Fruit fly (Drosophila melanogaster) whole organism, embryonic: ENCODE results near the gene Ndfip.

Experiments
- Antp ChIP-seq: fragments of 200-800 bp; sonication (Bioruptor generic); optimal IDR thresholded peaks from 3 replicates; lab custom pipeline; 2016; ENCODE audit warnings: missing biosample characterization, missing genetic modification characterization
- CG10366 ChIP-seq: fragments of 200-800 bp; sonication (Bioruptor generic); IDR thresholded peaks from 2 replicates; pipeline ENCODE4 v1.3.6; 2022; ENCODE audit warnings: missing biosample characterization, missing genetic modification characterization
- CG10654 ChIP-seq: fragments of 200-800 bp; sonication (Bioruptor generic); optimal IDR thresholded peaks from 2 replicates; lab custom pipeline; 2016; ENCODE audit warnings: missing biosample characterization, missing genetic modification characterization
- CG11723 ChIP-seq: fragments of 200-800 bp; sonication (Bioruptor generic); optimal IDR thresholded peaks from 2 replicates; lab custom pipeline; 2017; ENCODE audit warnings: missing biosample characterization, mild to moderate bottlenecking, missing genetic modification characterization
- CG12236 ChIP-seq: fragments of 200-800 bp; sonication (Bioruptor generic); optimal IDR thresholded peaks from 2 replicates; lab custom pipeline; 2016; ENCODE audit warnings: missing biosample characterization, missing genetic modification characterization
- CG1233 ChIP-seq: fragments of 200-800 bp; sonication (Bioruptor generic); optimal IDR thresholded peaks from 4 replicates; lab custom pipeline; 2018; ENCODE audit warnings: missing biosample characterization, mild to moderate bottlenecking, missing genetic modification characterization
- CG13775 ChIP-seq: fragments of 200-800 bp; sonication (Bioruptor generic); optimal IDR thresholded peaks from 3 replicates; lab custom pipeline; 2017; ENCODE audit warnings: missing biosample characterization, mild to moderate bottlenecking, missing genetic modification characterization
- CG15269 ChIP-seq: fragments of 200-800 bp; sonication (Bioruptor generic); optimal IDR thresholded peaks from 2 replicates; lab custom pipeline; 2018; ENCODE audit warnings: missing biosample characterization, mild to moderate bottlenecking, missing genetic modification characterization, moderate library complexity
- CG1529 ChIP-seq: fragments of 200-800 bp; sonication (Bioruptor generic); optimal IDR thresholded peaks from 3 replicates; lab custom pipeline; 2018; ENCODE audit warnings: missing biosample characterization, missing genetic modification characterization
- CG1832 ChIP-seq: fragments of 200-800 bp; sonication (Bioruptor generic); optimal IDR thresholded peaks from 2 replicates; lab custom pipeline; 2017; ENCODE audit warnings: missing biosample characterization, mild to moderate bottlenecking, missing genetic modification characterization, inconsistent platforms
- CG2120 ChIP-seq: fragments of 200-800 bp; sonication (Bioruptor generic); optimal IDR thresholded peaks from 3 replicates; lab custom pipeline; 2016; ENCODE audit warnings: missing biosample characterization, missing genetic modification characterization
- CG30020 ChIP-seq: fragments of 200-800 bp; optimal IDR thresholded peaks from 2 replicates; lab custom pipeline; 2019; ENCODE audit warnings: missing biosample characterization, mild to moderate bottlenecking, missing genetic modification characterization, moderate library complexity
- CG32772 ChIP-seq: fragments of 200-800 bp; sonication (Bioruptor generic); IDR thresholded peaks from 2 replicates; pipeline ENCODE4 v1.3.6; 2022; ENCODE audit warnings: missing biosample characterization, missing genetic modification characterization
- CG34376 ChIP-seq: fragments of 200-800 bp; sonication (Bioruptor generic); optimal IDR thresholded peaks from 2 replicates; lab custom pipeline; 2018; ENCODE audit warnings: missing biosample characterization, mild to moderate bottlenecking, missing genetic modification characterization
- CG3726 ChIP-seq: fragments of 200-800 bp; sonication (Bioruptor generic); IDR thresholded peaks from 3 replicates; pipeline ENCODE4, ENCODE4 v1.3.6; 2022; ENCODE audit warnings: missing biosample characterization, missing genetic modification characterization
- CG4328 ChIP-seq: fragments of 200-800 bp; sonication (Bioruptor generic); optimal IDR thresholded peaks from 3 replicates; lab custom pipeline; 2017; ENCODE audit warnings: missing biosample characterization, missing genetic modification reagents, missing genetic modification characterization
- CG4360 ChIP-seq: fragments of 200-800 bp; sonication (Bioruptor generic); IDR thresholded peaks from 2 replicates; pipeline ENCODE4 v1.3.6; 2022; ENCODE audit warnings: missing biosample characterization, missing genetic modification characterization
- CG4820 ChIP-seq: fragments of 200-800 bp; sonication (Bioruptor generic); optimal IDR thresholded peaks from 3 replicates; lab custom pipeline; 2016; ENCODE audit warnings: missing biosample characterization, missing genetic modification characterization
- CG6254 ChIP-seq: fragments of 200-800 bp; sonication (Bioruptor generic); optimal IDR thresholded peaks from 3 replicates; lab custom pipeline; 2017; ENCODE audit warnings: mild to moderate bottlenecking, missing biosample characterization, missing genetic modification reagents, missing genetic modification characterization
- CG8359 ChIP-seq: fragments of 200-800 bp; sonication (Bioruptor generic); optimal IDR thresholded peaks from 2 replicates; lab custom pipeline; 2017; ENCODE audit warnings: missing biosample characterization, mild to moderate bottlenecking, missing genetic modification characterization, borderline replicate concordance
- CG8944 ChIP-seq: fragments of 200-800 bp; sonication (Bioruptor generic); optimal IDR thresholded peaks from 3 replicates; lab custom pipeline; 2016; ENCODE audit warnings: missing biosample characterization, missing genetic modification characterization
- CG9797 ChIP-seq: fragments of 200-800 bp; sonication (Bioruptor generic); optimal IDR thresholded peaks from 3 replicates; lab custom pipeline; 2018; ENCODE audit warnings: missing biosample characterization, mild to moderate bottlenecking, missing genetic modification characterization
- CkIIα-i1 ChIP-seq: fragments of 200-800 bp; sonication (Bioruptor generic); IDR thresholded peaks from 2 replicates; pipeline ENCODE4 v1.3.6; 2022; ENCODE audit warnings: missing biosample characterization, missing genetic modification characterization
- E2f2 ChIP-seq: fragments of 200-800 bp; sonication (Bioruptor generic); IDR thresholded peaks from 2 replicates; pipeline ENCODE4 v1.3.6; 2022; ENCODE audit warnings: missing biosample characterization, missing genetic modification characterization
- Gug ChIP-seq: fragments of 200-800 bp; sonication (Bioruptor generic); IDR thresholded peaks from 4 replicates; pipeline ENCODE4 v1.3.6; 2022; ENCODE audit warnings: missing biosample characterization, missing genetic modification characterization
- H2.0 ChIP-seq: fragments of 200-800 bp; sonication (Bioruptor generic); IDR thresholded peaks from 2 replicates; pipeline ENCODE4 v1.3.6; 2022; ENCODE audit warnings: missing biosample characterization, missing genetic modification characterization
- Hey ChIP-seq: fragments of 200-800 bp; sonication (Bioruptor generic); optimal IDR thresholded peaks from 3 replicates; lab custom pipeline; 2018; ENCODE audit warnings: missing biosample characterization, mild to moderate bottlenecking, missing genetic modification characterization
- Neu2 ChIP-seq: fragments of 200-800 bp; sonication (Bioruptor generic); optimal IDR thresholded peaks from 3 replicates; lab custom pipeline; 2016; ENCODE audit warnings: missing biosample characterization, missing genetic modification characterization, borderline replicate concordance
- Scr ChIP-seq: fragments of 200-800 bp; sonication (Bioruptor generic); IDR thresholded peaks from 2 replicates; pipeline ENCODE4 v1.3.6; 2022; ENCODE audit warnings: missing biosample characterization, missing genetic modification characterization; ENCODE audit not compliant: partially characterized antibody
- Sin3A ChIP-seq: fragments of >200 bp; optimal IDR thresholded peaks from 2 replicates; lab custom pipeline; 2018
- Xrp1 ChIP-seq: fragments of 200-800 bp; sonication (Bioruptor generic); IDR thresholded peaks from 2 replicates; pipeline ENCODE4 v1.3.6; 2022; ENCODE audit warnings: missing biosample characterization, missing genetic modification characterization
- ac ChIP-seq: fragments of 200-800 bp; sonication (Bioruptor generic); optimal IDR thresholded peaks from 3 replicates; lab custom pipeline; 2017; ENCODE audit warnings: missing biosample characterization, mild to moderate bottlenecking, missing genetic modification characterization
- ash1 ChIP-seq: fragments of 200-800 bp; sonication (Bioruptor generic); optimal IDR thresholded peaks from 2 replicates; lab custom pipeline; 2018; ENCODE audit warnings: missing biosample characterization, mild to moderate bottlenecking, missing genetic modification characterization
- bab2 ChIP-seq: fragments of 200-800 bp; sonication (Bioruptor generic); optimal IDR thresholded peaks from 2 replicates; lab custom pipeline; 2016; ENCODE audit warnings: missing biosample characterization, missing genetic modification characterization
- bowl ChIP-seq: fragments of 200-800 bp; sonication (Bioruptor generic); IDR thresholded peaks from 2 replicates; pipeline ENCODE4 v1.3.6; 2022; ENCODE audit warnings: missing biosample characterization, missing genetic modification characterization
- br ChIP-seq: fragments of >200 bp; optimal IDR thresholded peaks from 2 replicates; lab custom pipeline; 2017
- dan ChIP-seq: fragments of 200-800 bp; sonication (Bioruptor generic); IDR thresholded peaks from 2 replicates; pipeline ENCODE4 v1.3.6; 2022; ENCODE audit warnings: missing biosample characterization, missing genetic modification characterization
- eyg ChIP-seq: fragments of 200-800 bp; sonication (Bioruptor generic); optimal IDR thresholded peaks from 3 replicates; lab custom pipeline; 2016; ENCODE audit warnings: missing biosample characterization, missing genetic modification characterization
- gem ChIP-seq: fragments of 200-800 bp; sonication (Bioruptor generic); optimal IDR thresholded peaks from 2 replicates; lab custom pipeline; 2019; ENCODE audit warnings: missing biosample characterization, mild to moderate bottlenecking, missing genetic modification characterization, moderate library complexity
- ham ChIP-seq: fragments of 200-800 bp; sonication (Bioruptor generic); IDR thresholded peaks from 2 replicates; pipeline ENCODE4 v1.3.6; 2022; ENCODE audit warnings: missing biosample characterization, missing genetic modification characterization
- org-1 ChIP-seq: fragments of 200-800 bp; sonication (Bioruptor generic); optimal IDR thresholded peaks from 2 replicates; lab custom pipeline; 2017; ENCODE audit warnings: missing biosample characterization, missing genetic modification characterization
- pb ChIP-seq: fragments of 200-800 bp; sonication (Bioruptor generic); optimal IDR thresholded peaks from 3 replicates; lab custom pipeline; 2016; ENCODE audit warnings: missing biosample characterization, missing genetic modification characterization
- prd ChIP-seq, 3 experiments: fragments of >200 bp in 2 of 3; fragments of 200-800 bp in 1 of 3; sonication (Bioruptor generic) in 1 of 3; optimal IDR thresholded peaks in 2 of 3; IDR thresholded peaks in 1 of 3; 2 replicates in 2 of 3; 3 replicates in 1 of 3; pipeline versions ENCODE4 v1.3.6 to Lab custom; 2017 to 2022; ENCODE audit warnings: missing biosample characterization in 1 of 3, missing genetic modification characterization in 1 of 3
- sc ChIP-seq, 3 experiments: fragments of >200 bp in 2 of 3; fragments of 200-800 bp in 1 of 3; sonication (Bioruptor generic) in 1 of 3; optimal IDR thresholded peaks; 2 replicates in 2 of 3; 3 replicates in 1 of 3; lab custom pipeline; 2017; ENCODE audit warnings: mild to moderate bottlenecking in 1 of 3, missing biosample characterization in 1 of 3, missing genetic modification characterization in 1 of 3, missing genetic modification reagents in 1 of 3
- shn ChIP-seq: fragments of 200-800 bp; sonication (Bioruptor generic); optimal IDR thresholded peaks from 3 replicates; lab custom pipeline; 2016; ENCODE audit warnings: missing biosample characterization, missing genetic modification characterization
- tio ChIP-seq: fragments of 200-800 bp; sonication (Bioruptor generic); optimal IDR thresholded peaks from 2 replicates; lab custom pipeline; 2017; ENCODE audit warnings: missing biosample characterization, missing genetic modification characterization, inconsistent platforms
- wek ChIP-seq: fragments of 200-800 bp; sonication (Bioruptor generic); optimal IDR thresholded peaks from 3 replicates; lab custom pipeline; 2018; ENCODE audit warnings: missing biosample characterization, mild to moderate bottlenecking, missing genetic modification characterization, moderate library complexity
- z ChIP-seq: fragments of 200-800 bp; sonication (Bioruptor generic); IDR thresholded peaks from 3 replicates; pipeline ENCODE4 v1.3.6; 2022; ENCODE audit warnings: missing biosample characterization, missing genetic modification characterization
- zfh2 ChIP-seq: fragments of 200-800 bp; sonication (Bioruptor generic); optimal IDR thresholded peaks from 2 replicates; lab custom pipeline; 2016; ENCODE audit warnings: missing biosample characterization, missing genetic modification characterization

The Ndfip gene

DNA sequence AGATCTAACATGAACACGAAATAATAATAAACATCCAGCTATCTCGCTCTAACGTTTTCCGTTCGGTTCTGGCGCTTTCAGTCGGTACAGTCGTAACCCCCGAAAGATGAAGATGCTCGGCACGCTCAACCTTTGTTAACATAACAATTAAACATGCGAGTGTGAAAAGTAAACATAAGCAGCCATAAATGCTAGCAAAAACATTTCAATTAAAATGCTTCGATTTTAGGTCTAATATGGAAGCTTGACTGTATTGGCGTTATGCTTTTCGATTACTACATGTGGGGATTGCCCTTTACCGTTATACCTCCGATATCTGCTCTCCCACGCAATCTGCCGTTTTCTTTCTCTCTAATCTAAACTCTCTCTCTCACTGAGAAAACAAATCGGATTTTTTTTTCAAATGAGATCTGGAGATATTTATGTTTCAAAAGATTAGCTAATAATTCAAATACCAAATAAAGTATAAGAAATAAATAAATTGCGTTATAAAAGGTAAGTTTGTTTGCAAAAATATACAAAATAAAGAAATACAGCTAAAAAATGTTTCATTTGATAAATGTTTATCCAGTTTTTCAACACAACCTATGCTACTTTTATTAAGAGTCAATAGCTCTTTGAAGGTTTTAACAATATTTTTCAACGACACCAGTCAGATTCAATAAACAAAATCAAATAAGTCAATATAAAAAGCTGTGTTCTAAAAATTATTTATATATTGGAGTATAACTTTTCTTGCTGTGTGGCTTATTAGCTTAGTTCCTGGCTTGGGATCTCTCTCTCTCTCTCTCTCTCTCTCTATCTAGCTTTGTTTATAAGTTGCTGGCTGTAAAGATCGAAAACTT lies 4.6 kb upstream of the Ndfip start (continued):
- peak; percentile 84 for TF ChIP-seq pb
- peak; percentile 92 for TF ChIP-seq bab2 (GFP tag; lab: Kevin White, UChicago)
- TF ChIP-seq CG4360 (GFP tag; lab: Robert Waterston, UW) = peak; percentile 69
- TF ChIP-seq Xrp1 (GFP tag; lab: Robert Waterston, UW) = peak; percentile 89
- TF ChIP-seq CG9797 (GFP tag; lab: Kevin White, UChicago) = no peak
- TF ChIP-seq CG32772 = peak; percentile 92
- TF ChIP-seq sc (optimal IDR thresholded peaks at IDR 0.05; lab: Kevin White, UChicago) = no peak
- peak; percentile 59 for TF ChIP-seq sc (GFP tag; optimal IDR thresholded peaks at IDR 0.05; lab: Kevin White, UChicago)
- peak; percentile 95 for TF ChIP-seq Antp (GFP tag; lab: Kevin White, UChicago)
- no peak for TF ChIP-seq Scr (GFP tag; lab: Robert Waterston, UW)
- TF ChIP-seq CG8359 (GFP tag; lab: Kevin White, UChicago) = peak; percentile 46
- peak; percentile 83 for TF ChIP-seq CG1233 (GFP tag; lab: Kevin White, UChicago)
- no peak for TF ChIP-seq prd (optimal IDR thresholded peaks at IDR 0.05; lab: Kevin White, UChicago)
- TF ChIP-seq prd (GFP tag; IDR thresholded peaks at IDR 0.05; lab: Robert Waterston, UW) = peak; percentile 94
- no peak for TF ChIP-seq CG1832 (GFP tag; lab: Kevin White, UChicago)
- TF ChIP-seq dan = no peak
- TF ChIP-seq z (GFP tag; lab: Robert Waterston, UW) = no peak
- TF ChIP-seq CG34376 = peak; percentile 79
- peak; percentile 78 for TF ChIP-seq CG11723 (GFP tag; lab: Kevin White, UChicago)
- peak; percentile 39 for TF ChIP-seq Neu2 (GFP tag; lab: Kevin White, UChicago)
- no peak for TF ChIP-seq CG4328
- no peak for TF ChIP-seq br (lab: Kevin White, UChicago)
- TF ChIP-seq gem (tag; lab: Kevin White, UChicago) = peak; percentile 88
- TF ChIP-seq CG12236 (GFP tag; lab: Kevin White, UChicago) = peak; percentile 75
- peak; percentile 82 for TF ChIP-seq wek (GFP tag; lab: Kevin White, UChicago)
- peak; percentile 70 for TF ChIP-seq tio (GFP tag; lab: Kevin White, UChicago)
- peak; percentile 89 for TF ChIP-seq H2.0
- peak; percentile 57 for TF ChIP-seq Hey (tag; lab: Kevin White, UChicago)
- TF ChIP-seq CG8944 (GFP tag; lab: Kevin White, UChicago) = peak; percentile 92
- peak; percentile 50; the same call in 1 of the 2 replicates for TF ChIP-seq CkIIα-i1 (GFP tag; lab: Robert Waterston, UW)
- TF ChIP-seq CG4820 = peak; percentile 69
- peak; percentile 96 for TF ChIP-seq Gug (GFP tag; lab: Robert Waterston, UW)
- TF ChIP-seq CG30020 (tag; lab: Kevin White, UChicago) = peak; percentile 6
- TF ChIP-seq CG6254 = peak; percentile 75
- peak; percentile 74; the same call in 1 of the 2 replicates for TF ChIP-seq ham (GFP tag; lab: Robert Waterston, UW)
- peak; percentile 90 for TF ChIP-seq eyg (GFP tag; lab: Kevin White, UChicago)
- TF ChIP-seq CG15269 (tag; lab: Kevin White, UChicago) = peak; percentile 83
- peak; percentile 89 for TF ChIP-seq ash1 (GFP tag; lab: Kevin White, UChicago)
- peak; percentile 89 for TF ChIP-seq org-1 (GFP tag; lab: Kevin White, UChicago)
- TF ChIP-seq CG3726 (GFP tag; lab: Robert Waterston, UW) = peak; percentile 79; the same call in 1 of the 3 replicates
- TF ChIP-seq bowl (GFP tag; lab: Robert Waterston, UW) = peak; percentile 78
- peak; percentile 71 for TF ChIP-seq CG13775 (GFP tag; lab: Kevin White, UChicago)
- TF ChIP-seq CG2120 (GFP tag; lab: Kevin White, UChicago) = peak; percentile 98
- TF ChIP-seq E2f2 (GFP tag; lab: Robert Waterston, UW) = peak; percentile 73
- TF ChIP-seq CG10654 = peak; percentile 74
- peak; percentile 97 for TF ChIP-seq zfh2
- TF ChIP-seq ac (GFP tag; lab: Kevin White, UChicago) = peak; percentile 40
- peak; percentile 95 for TF ChIP-seq shn
- TF ChIP-seq Sin3A (lab: Kevin White, UChicago) = no peak
- TF ChIP-seq CG10366 = peak; percentile 93
- TF ChIP-seq CG1529 = peak; percentile 73
